Worm (Caenorhabditis elegans): Measurements from ENCODE around the gene npr-6.

DNA sequence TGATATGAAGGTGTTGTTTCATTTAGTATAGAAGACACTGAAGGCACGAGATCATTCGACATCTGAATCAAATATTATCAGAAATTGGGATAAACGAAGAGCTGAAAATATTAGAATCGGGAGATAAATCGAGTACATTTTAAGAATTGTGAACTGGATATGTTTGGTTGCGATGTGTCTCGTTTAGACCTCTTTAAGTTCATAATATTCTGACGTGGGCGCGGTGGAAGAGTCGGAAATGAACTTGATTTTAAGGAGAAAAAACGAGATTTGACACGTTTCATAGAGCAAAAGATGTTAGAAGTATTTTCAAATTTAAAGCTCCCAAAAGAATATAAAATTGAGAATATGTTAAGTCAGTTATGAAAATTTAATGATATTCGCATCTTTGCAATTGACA, at the start of gene npr-6:
- TF ChIP-seq set-16 (GFP tag; IDR thresholded peaks at IDR 0.05) = no peak
- TF ChIP-seq D1046.2 (GFP tag; IDR thresholded peaks at IDR 0.05) = no peak
- no peak for TF ChIP-seq nhr-76 (tag; optimal IDR thresholded peaks at IDR 0.05)
- TF ChIP-seq lin-13 (GFP tag; optimal IDR thresholded peaks at IDR 0.05) = no peak
- TF ChIP-seq nhr-48 (tag; optimal IDR thresholded peaks at IDR 0.05) = no peak
- no peak for TF ChIP-seq fos-1 (tag; optimal IDR thresholded peaks at IDR 0.05)
- TF ChIP-seq mxl-2 (GFP tag; conservative IDR thresholded peaks at IDR 0.05) = no peak
- no peak for TF ChIP-seq jun-1 (tag; optimal IDR thresholded peaks at IDR 0.05)
- no peak for TF ChIP-seq ama-1 (optimal IDR thresholded peaks at IDR 0.05)
- no peak for TF ChIP-seq mep-1 (tag; optimal IDR thresholded peaks at IDR 0.05)
